Fruit fly (Drosophila melanogaster) whole organism, embryonic: Measurements from ENCODE around the gene CG17154.

Experiments used
- CG3281 ChIP-seq: fragments of 200-800 bp; sonication (Bioruptor generic); optimal IDR thresholded peaks from 3 replicates; lab custom pipeline; 2017; ENCODE audit warnings: missing biosample characterization, mild to moderate bottlenecking, missing genetic modification characterization
- CG6272 ChIP-seq: fragments of 200-800 bp; sonication (Bioruptor generic); IDR thresholded peaks from 2 replicates; pipeline ENCODE4 v1.3.6; 2022; ENCODE audit warnings: missing biosample characterization, missing genetic modification characterization
- CG9817 ChIP-seq: fragments of 200-800 bp; sonication (Bioruptor generic); optimal IDR thresholded peaks from 2 replicates; lab custom pipeline; 2018; ENCODE audit warnings: missing biosample characterization, mild to moderate bottlenecking, missing genetic modification characterization, moderate library complexity
- E2f2 ChIP-seq: fragments of 200-800 bp; sonication (Bioruptor generic); IDR thresholded peaks from 2 replicates; pipeline ENCODE4 v1.3.6; 2022; ENCODE audit warnings: missing biosample characterization, missing genetic modification characterization
- HLH4C ChIP-seq: fragments of 200-800 bp; sonication (Bioruptor generic); IDR thresholded peaks from 3 replicates; pipeline ENCODE4 v1.3.6; 2022; ENCODE audit warnings: missing biosample characterization, missing genetic modification characterization; ENCODE audit not compliant: partially characterized antibody
- MESR4 ChIP-seq: fragments of 200-800 bp; sonication (Bioruptor generic); optimal IDR thresholded peaks from 2 replicates; lab custom pipeline; 2018; ENCODE audit warnings: missing biosample characterization, mild to moderate bottlenecking, missing genetic modification characterization, moderate library complexity
- Opbp ChIP-seq: fragments of 200-800 bp; sonication (Bioruptor generic); IDR thresholded peaks from 3 replicates; pipeline ENCODE4 v1.3.6; 2022; ENCODE audit warnings: missing biosample characterization, missing genetic modification characterization; ENCODE audit not compliant: partially characterized antibody
- Optix ChIP-seq: fragments of 200-800 bp; sonication (Bioruptor generic); IDR thresholded peaks from 3 replicates; pipeline ENCODE4 v1.3.6; 2022; ENCODE audit warnings: missing biosample characterization, missing genetic modification characterization
- Ravus ChIP-seq: fragments of 200-800 bp; sonication (Bioruptor generic); IDR thresholded peaks from 2 replicates; pipeline ENCODE4 v1.3.6; 2022; ENCODE audit warnings: missing biosample characterization, missing genetic modification characterization
- maf-S ChIP-seq: fragments of 200-800 bp; sonication (Bioruptor generic); optimal IDR thresholded peaks from 2 replicates; lab custom pipeline; 2016; ENCODE audit warnings: missing biosample characterization, missing genetic modification characterization
- pros ChIP-seq: fragments of 200-800 bp; sonication (Bioruptor generic); optimal IDR thresholded peaks from 3 replicates; lab custom pipeline; 2019; ENCODE audit warnings: missing biosample characterization, mild to moderate bottlenecking, missing genetic modification characterization, moderate library complexity

- TF ChIP-seq maf-S (GFP tag; lab: Kevin White, UChicago), result no peak
- TF ChIP-seq E2f2, result no peak
- no peak for TF ChIP-seq Ravus
- TF ChIP-seq MESR4 (GFP tag; lab: Kevin White, UChicago), result no peak
- no peak for TF ChIP-seq CG6272
- no peak for TF ChIP-seq Optix (GFP tag; lab: Robert Waterston, UW)
- no peak for TF ChIP-seq Opbp (GFP tag; lab: Robert Waterston, UW)
- TF ChIP-seq CG3281, result no peak
- TF ChIP-seq CG9817 (tag; lab: Kevin White, UChicago), result no peak
- no peak for TF ChIP-seq pros (GFP tag; lab: Kevin White, UChicago)
- no peak for TF ChIP-seq HLH4C (GFP tag; lab: Robert Waterston, UW)
These were observed 2.7 kb upstream of the CG17154 start for dm6 chr3L:12085691-12086078.
